Fruit fly (Drosophila melanogaster): ENCODE results near the gene Crag.

Crag gene

DNA sequence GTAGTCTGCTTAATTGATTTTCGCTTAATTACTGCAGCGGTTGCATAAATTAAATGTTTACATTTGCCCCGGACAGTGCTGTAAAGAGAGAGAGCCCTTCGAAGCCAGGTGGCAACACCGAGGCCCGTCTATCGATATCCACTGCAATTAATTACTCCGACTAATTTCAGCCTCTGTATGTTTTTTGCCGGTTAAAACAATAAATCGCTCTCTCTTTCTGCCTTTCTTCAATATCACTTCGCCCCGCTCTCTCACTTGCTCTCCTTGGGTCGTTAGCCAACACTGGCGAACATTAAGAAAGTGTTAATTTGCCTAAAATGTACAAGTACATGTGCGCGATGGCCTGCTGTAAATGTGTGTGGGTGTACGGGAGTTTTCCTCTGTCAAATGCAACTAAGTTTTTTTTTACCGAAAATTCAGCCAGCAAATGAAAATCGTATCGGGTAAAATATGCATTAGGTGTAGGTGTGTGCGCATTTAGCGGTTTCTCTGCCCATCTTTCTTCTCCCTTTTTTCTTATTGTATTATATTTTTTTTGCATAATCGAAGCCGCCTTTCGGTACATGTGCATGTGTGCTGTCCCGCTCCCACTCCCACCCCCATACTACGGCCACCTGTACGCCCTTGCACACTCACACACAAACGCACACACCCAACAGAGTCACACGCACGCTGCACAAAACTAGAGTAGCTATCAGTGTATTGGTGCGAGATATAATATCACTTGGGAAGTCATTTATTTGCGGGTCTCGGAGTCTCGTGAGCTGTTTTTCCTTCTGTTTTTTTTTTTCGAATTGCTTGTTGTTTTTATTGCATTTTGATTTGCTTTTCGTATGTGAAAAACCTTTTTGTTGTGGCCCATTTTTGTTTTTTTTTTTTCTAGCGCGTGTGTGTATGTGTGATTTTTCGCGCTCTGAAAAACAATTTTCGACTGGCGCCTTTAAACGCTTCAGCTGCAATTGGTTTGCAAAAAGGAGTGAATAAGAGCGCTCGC is 30.1 kb upstream of the Crag start (continued):
- TF ChIP-seq Nf-YC (tag; optimal IDR thresholded peaks at IDR 0.05) (no peak), CG14014 (GFP tag; IDR thresholded peaks at IDR 0.05) (no peak), CG18619 (GFP tag; optimal IDR thresholded peaks at IDR 0.05) (peak; percentile 7), slou (GFP tag; optimal IDR thresholded peaks at IDR 0.05) (no peak), sd (tag; optimal IDR thresholded peaks at IDR 0.05) (no peak), NFAT (GFP tag; IDR thresholded peaks at IDR 0.05) (peak; percentile 26; the same call in 1 of the 2 replicates), CG7963 (GFP tag; IDR thresholded peaks at IDR 0.05; ENCODE audit: partially characterized antibody) (0 out of 3 replicates have a peak, but pooled peaks have one; percentile 21), CG7786 (GFP tag; optimal IDR thresholded peaks at IDR 0.05) (peak; percentile 26), Dp (GFP tag; optimal IDR thresholded peaks at IDR 0.05) (no peak), CG12744 (GFP tag; optimal IDR thresholded peaks at IDR 0.05) (no peak), tio (GFP tag; optimal IDR thresholded peaks at IDR 0.05) (no peak), onecut (GFP tag; IDR thresholded peaks at IDR 0.05) (peak; percentile 14; the same call in 1 of the 2 replicates), CG17568 (GFP tag; optimal IDR thresholded peaks at IDR 0.05) (no peak), CG11695 (GFP tag; IDR thresholded peaks at IDR 0.05) (no peak), croc (GFP tag; conservative IDR thresholded peaks at IDR 0.05) (no peak), CG5180 (GFP tag; optimal IDR thresholded peaks at IDR 0.05) (no peak), CG31224 (GFP tag; IDR thresholded peaks at IDR 0.05) (no peak), Ravus (GFP tag; IDR thresholded peaks at IDR 0.05) (no peak), HLH54F (GFP tag; optimal IDR thresholded peaks at IDR 0.05) (peak; percentile 28), CG5245 (GFP tag; optimal IDR thresholded peaks at IDR 0.05) (no peak), CG14710 (tag; optimal IDR thresholded peaks at IDR 0.05) (peak; percentile 26), tgo (GFP tag; IDR thresholded peaks at IDR 0.05) (0 out of 3 replicates have a peak, but pooled peaks have one; percentile 16), disco-r (GFP tag; optimal IDR thresholded peaks at IDR 0.05) (peak; percentile 10), dm (GFP tag; optimal IDR thresholded peaks at IDR 0.05) (peak; percentile 36), CG10209 (GFP tag; optimal IDR thresholded peaks at IDR 0.05) (peak; percentile 20), tin (GFP tag; optimal IDR thresholded peaks at IDR 0.05) (no peak), CG11723 (GFP tag; optimal IDR thresholded peaks at IDR 0.05) (no peak), CG4730 (GFP tag; IDR thresholded peaks at IDR 0.05) (no peak), GATAe (GFP tag; conservative IDR thresholded peaks at IDR 0.05) (no peak), CG1832 (GFP tag; optimal IDR thresholded peaks at IDR 0.05) (no peak), CG17612 (GFP tag; IDR thresholded peaks at IDR 0.05) (no peak), CG43689 (GFP tag; IDR thresholded peaks at IDR 0.05) (no peak), gsb (GFP tag; IDR thresholded peaks at IDR 0.05) (no peak), unpg (GFP tag; optimal IDR thresholded peaks at IDR 0.05) (peak; percentile 28), Xbp1 (GFP tag; optimal IDR thresholded peaks at IDR 0.05) (peak; percentile 21), Nf-YB (GFP tag; optimal IDR thresholded peaks at IDR 0.05) (no peak), Hmr (GFP tag; optimal IDR thresholded peaks at IDR 0.05) (peak; percentile 44), wor (GFP tag; IDR thresholded peaks at IDR 0.05) (no peak), dmrt11E (tag; optimal IDR thresholded peaks at IDR 0.05) (no peak), CG31365 (tag; optimal IDR thresholded peaks at IDR 0.05) (no peak), CG18011 (GFP tag; optimal IDR thresholded peaks at IDR 0.05) (no peak), MTF-1 (GFP tag; optimal IDR thresholded peaks at IDR 0.05; ENCODE audit: borderline replicate concordance) (peak; percentile 43), CG4282 (GFP tag; optimal IDR thresholded peaks at IDR 0.05) (peak; percentile 11), CG1233 (GFP tag; optimal IDR thresholded peaks at IDR 0.05) (peak; percentile 31), CG16815 (GFP tag; optimal IDR thresholded peaks at IDR 0.05) (no peak), CG9876 (GFP tag; optimal IDR thresholded peaks at IDR 0.05) (peak; percentile 26), CG18262 (tag; optimal IDR thresholded peaks at IDR 0.05) (no peak), NC2β (GFP tag; optimal IDR thresholded peaks at IDR 0.05) (no peak)

Data from whole organism, embryonic.